Worm (Caenorhabditis elegans) whole organism, early embryonic: ENCODE results near the gene col-101.

Source experiments
- B0310.2 ChIP-seq: sonication (generic microtip); optimal IDR thresholded peaks from 2 replicates; lab custom pipeline; 2016; ENCODE audit warnings: mild to moderate bottlenecking, missing genetic modification characterization, missing compliant biosample characterization
- F13C5.2 ChIP-seq: sonication (generic microtip); optimal IDR thresholded peaks from 2 replicates; lab custom pipeline; 2017; ENCODE audit warnings: mild to moderate bottlenecking, missing genetic modification characterization, inconsistent platforms, missing compliant biosample characterization
- ama-1 ChIP-seq: fragments of 150-350 bp; optimal IDR thresholded peaks from 2 replicates; lab custom pipeline; 2014
- flt-1 ChIP-seq: fragments of 200-800 bp; sonication (Bioruptor generic); IDR thresholded peaks from 2 replicates; pipeline ENCODE4 v1.3.6; 2022; ENCODE audit warnings: missing genetic modification characterization, missing compliant biosample characterization
- scrt-1 ChIP-seq: fragments of 200-800 bp; sonication (Bioruptor generic); IDR thresholded peaks from 2 replicates; pipeline ENCODE4 v1.3.6; 2022; ENCODE audit warnings: missing genetic modification characterization, missing compliant biosample characterization
- tbx-11 ChIP-seq: fragments of 200-800 bp; sonication (Bioruptor generic); IDR thresholded peaks from 2 replicates; pipeline ENCODE4 v1.3.6; 2022; ENCODE audit warnings: missing genetic modification characterization, missing compliant biosample characterization

ce11 chrIV:290387-290786, 36.4 kb downstream of the col-101 start:
- TF ChIP-seq flt-1 (no peak), scrt-1 (no peak), B0310.2 (tag; lab: Kevin White, UChicago) (no peak), ama-1 (lab: Kevin White, UChicago) (no peak), tbx-11 (GFP tag; lab: Robert Waterston, UW) (no peak), F13C5.2 (no peak)
